Fruit fly (Drosophila melanogaster) whole organism, embryonic: ENCODE results near the gene CG31051.

Source experiments
- CG16863 ChIP-seq: fragments of 200-800 bp; sonication (Bioruptor generic); optimal IDR thresholded peaks from 3 replicates; lab custom pipeline; 2016; ENCODE audit warnings: missing biosample characterization, missing genetic modification characterization
- CG32772 ChIP-seq: fragments of 200-800 bp; sonication (Bioruptor generic); IDR thresholded peaks from 2 replicates; pipeline ENCODE4 v1.3.6; 2022; ENCODE audit warnings: missing biosample characterization, missing genetic modification characterization
- Xbp1 ChIP-seq: fragments of 200-800 bp; sonication (Bioruptor generic); optimal IDR thresholded peaks from 3 replicates; lab custom pipeline; 2016; ENCODE audit warnings: missing biosample characterization, mild to moderate bottlenecking, missing genetic modification characterization

DNA sequence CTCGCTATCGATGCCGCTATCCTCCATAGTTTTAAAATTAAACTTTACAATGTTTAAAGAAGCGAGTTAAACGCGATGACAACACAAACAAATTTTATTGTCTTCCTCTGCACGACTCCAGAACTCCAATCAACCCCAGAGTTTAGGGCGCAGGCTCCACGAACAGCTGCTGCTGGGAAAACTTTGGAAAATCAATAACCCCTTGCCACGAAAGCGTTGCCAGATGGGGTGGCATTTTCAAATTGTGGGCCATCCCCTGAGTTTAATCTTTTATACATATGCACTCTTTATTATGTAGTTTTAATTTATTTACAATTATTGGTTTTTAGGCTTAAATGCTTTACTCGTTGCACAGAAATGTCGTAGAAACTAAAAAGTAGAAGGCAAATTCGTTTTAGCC is at the start of gene CG31051:
- TF ChIP-seq Xbp1 (GFP tag; lab: Kevin White, UChicago) (no peak), CG16863 (no peak), CG32772 (no peak)
